ENCODE assay signal across 3 fruit fly cellular contexts in the genomic region with DNA sequence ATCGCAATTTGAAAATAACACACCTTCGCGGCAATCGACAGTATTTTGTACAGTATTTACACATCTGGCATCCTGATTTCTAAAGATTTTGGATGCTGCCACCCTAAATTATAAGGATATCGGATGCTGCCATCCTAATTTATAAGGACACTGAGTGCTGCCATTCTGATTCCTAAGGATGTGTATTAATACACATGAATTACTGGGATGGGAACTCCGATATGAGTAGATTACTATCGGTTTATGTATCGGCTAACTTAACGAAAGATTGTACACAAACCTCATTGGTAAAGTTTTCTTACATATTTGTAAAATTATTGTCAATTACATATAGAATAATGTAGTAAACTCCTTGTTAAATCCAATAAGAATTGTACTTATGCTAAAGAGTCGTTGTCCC.
TF ChIP-seq lines count a peak whose summit lies in the region.

No protein-coding gene starts in this region.

- peak; percentile 77 to 85 for TF ChIP-seq CTCF in S2 (optimal IDR thresholded peaks at IDR 0.05; lab: Kevin White, UChicago)
- peak; percentile 82 for TF ChIP-seq CTCF in whole organism, embryonic (GFP tag; optimal IDR thresholded peaks at IDR 0.05; lab: Kevin White, UChicago)

TF ChIP-seq in whole organism, embryonic, 481 proteins besides CTCF, POLR2A, EP300 and RAD21 (continues in another document):
- peak; percentile 63 for TF ChIP-seq zen (tag; optimal IDR thresholded peaks at IDR 0.05; lab: Kevin White, UChicago)
- peak; percentile 53; the same call in 2 of the 3 replicates for TF ChIP-seq CG6791 (GFP tag; IDR thresholded peaks at IDR 0.05; lab: Robert Waterston, UW; ENCODE audit: partially characterized antibody)
- TF ChIP-seq phol (tag; optimal IDR thresholded peaks at IDR 0.05; lab: Kevin White, UChicago): peak; percentile 22
- TF ChIP-seq abd-A (tag; optimal IDR thresholded peaks at IDR 0.05; lab: Kevin White, UChicago): peak; percentile 14
- TF ChIP-seq ATbp (GFP tag; optimal IDR thresholded peaks at IDR 0.05; lab: Kevin White, UChicago): no peak
- peak; percentile 20 for TF ChIP-seq CG11504 (tag; optimal IDR thresholded peaks at IDR 0.05; lab: Kevin White, UChicago)
- TF ChIP-seq BEAF-32 (GFP tag; optimal IDR thresholded peaks at IDR 0.05; lab: Kevin White, UChicago): peak; percentile 27
- peak; percentile 5 for TF ChIP-seq CG15696 (tag; optimal IDR thresholded peaks at IDR 0.05; lab: Kevin White, UChicago)
- peak; percentile 15 for TF ChIP-seq gfzf (GFP tag; optimal IDR thresholded peaks at IDR 0.05; lab: Kevin White, UChicago)
- peak; percentile 47; the same call in 1 of the 2 replicates for TF ChIP-seq CG3847 (GFP tag; IDR thresholded peaks at IDR 0.05; lab: Robert Waterston, UW)
- TF ChIP-seq pita (GFP tag; optimal IDR thresholded peaks at IDR 0.05; lab: Kevin White, UChicago): peak; percentile 95
- TF ChIP-seq CG13894 (tag; optimal IDR thresholded peaks at IDR 0.05; lab: Kevin White, UChicago): no peak
- TF ChIP-seq CG17829 (tag; optimal IDR thresholded peaks at IDR 0.05; lab: Kevin White, UChicago): peak; percentile 15
- TF ChIP-seq CG4424 (GFP tag; optimal IDR thresholded peaks at IDR 0.05; lab: Kevin White, UChicago): no peak
- 0 out of 4 replicates have a peak, but pooled peaks have one; percentile 13 for TF ChIP-seq chinmo (GFP tag; IDR thresholded peaks at IDR 0.05; lab: Robert Waterston, UW; ENCODE audit: partially characterized antibody)
- TF ChIP-seq CG10267 (tag; optimal IDR thresholded peaks at IDR 0.05; lab: Kevin White, UChicago): peak; percentile 56
- peak; percentile 84 for TF ChIP-seq E2f2 (GFP tag; IDR thresholded peaks at IDR 0.05; lab: Robert Waterston, UW)
- TF ChIP-seq CG14710 (tag; optimal IDR thresholded peaks at IDR 0.05; lab: Kevin White, UChicago): peak; percentile 54
- peak; percentile 48 for TF ChIP-seq CG15601 (tag; optimal IDR thresholded peaks at IDR 0.05; lab: Kevin White, UChicago)
- peak; percentile 81 to 99 for TF ChIP-seq insv (GFP tag; optimal IDR thresholded peaks at IDR 0.05; lab: Kevin White, UChicago)
- peak; percentile 75 for TF ChIP-seq Dp (GFP tag; optimal IDR thresholded peaks at IDR 0.05; lab: Kevin White, UChicago)
- peak; percentile 63; the same call in 1 of the 2 replicates for TF ChIP-seq amos (GFP tag; IDR thresholded peaks at IDR 0.05; lab: Robert Waterston, UW; ENCODE audit: partially characterized antibody)
- TF ChIP-seq bcd (GFP tag; optimal IDR thresholded peaks at IDR 0.05; lab: Kevin White, UChicago): no peak
- peak; percentile 39 for TF ChIP-seq CG1603 (tag; optimal IDR thresholded peaks at IDR 0.05; lab: Kevin White, UChicago)
- peak; percentile 61 for TF ChIP-seq Ets65A (GFP tag; lab: Kevin White, UChicago)
- peak; percentile 78 for TF ChIP-seq Lhr (GFP tag; optimal IDR thresholded peaks at IDR 0.05; lab: Kevin White, UChicago)
- TF ChIP-seq Opbp (GFP tag; IDR thresholded peaks at IDR 0.05; lab: Robert Waterston, UW; ENCODE audit: partially characterized antibody): 0 out of 3 replicates have a peak, but pooled peaks have one; percentile 6
- no peak for TF ChIP-seq Hr78 (GFP tag; optimal IDR thresholded peaks at IDR 0.05; lab: Kevin White, UChicago)
- TF ChIP-seq CG33213 (GFP tag; optimal IDR thresholded peaks at IDR 0.05; lab: Kevin White, UChicago): peak; percentile 38
- TF ChIP-seq HmgD (GFP tag; optimal IDR thresholded peaks at IDR 0.05; lab: Kevin White, UChicago): peak; percentile 41
- peak; percentile 77 for TF ChIP-seq stwl (tag; optimal IDR thresholded peaks at IDR 0.05; lab: Kevin White, UChicago)
- TF ChIP-seq Dref (GFP tag; IDR thresholded peaks at IDR 0.05; lab: Robert Waterston, UW): 0 out of 2 replicates have a peak, but pooled peaks have one; percentile 25
- peak; percentile 4 for TF ChIP-seq CoRest (tag; optimal IDR thresholded peaks at IDR 0.05; lab: Kevin White, UChicago)
- TF ChIP-seq GATAe (GFP tag; conservative IDR thresholded peaks at IDR 0.05; lab: Robert Waterston, UW): no peak
- no peak for TF ChIP-seq CG4820 (GFP tag; optimal IDR thresholded peaks at IDR 0.05; lab: Kevin White, UChicago)
- peak; percentile 62 for TF ChIP-seq trem (tag; optimal IDR thresholded peaks at IDR 0.05; lab: Kevin White, UChicago)
- TF ChIP-seq pzg (GFP tag; optimal IDR thresholded peaks at IDR 0.05; lab: Kevin White, UChicago): peak; percentile 48
- no peak for TF ChIP-seq CG17912 (GFP tag; optimal IDR thresholded peaks at IDR 0.05; lab: Kevin White, UChicago)
- TF ChIP-seq Sry-δ (GFP tag; optimal IDR thresholded peaks at IDR 0.05; lab: Kevin White, UChicago): peak; percentile 47
- peak; percentile 49; the same call in 2 of the 3 replicates for TF ChIP-seq knrl (GFP tag; IDR thresholded peaks at IDR 0.05; lab: Robert Waterston, UW; ENCODE audit: partially characterized antibody)

TF ChIP-seq in whole organism, wandering third instar larva, 38 proteins besides CTCF, POLR2A, EP300 and RAD21:
- peak; percentile 61 for TF ChIP-seq Myc (optimal IDR thresholded peaks at IDR 0.05; lab: Kevin White, UChicago)
- no peak for TF ChIP-seq psq (GFP tag; optimal IDR thresholded peaks at IDR 0.05; lab: Kevin White, UChicago)
- no peak for TF ChIP-seq GATAd (GFP tag; optimal IDR thresholded peaks at IDR 0.05; lab: Kevin White, UChicago)
